Worm (Caenorhabditis elegans): ENCODE data around the gene str-114.

The str-114 gene

DNA sequence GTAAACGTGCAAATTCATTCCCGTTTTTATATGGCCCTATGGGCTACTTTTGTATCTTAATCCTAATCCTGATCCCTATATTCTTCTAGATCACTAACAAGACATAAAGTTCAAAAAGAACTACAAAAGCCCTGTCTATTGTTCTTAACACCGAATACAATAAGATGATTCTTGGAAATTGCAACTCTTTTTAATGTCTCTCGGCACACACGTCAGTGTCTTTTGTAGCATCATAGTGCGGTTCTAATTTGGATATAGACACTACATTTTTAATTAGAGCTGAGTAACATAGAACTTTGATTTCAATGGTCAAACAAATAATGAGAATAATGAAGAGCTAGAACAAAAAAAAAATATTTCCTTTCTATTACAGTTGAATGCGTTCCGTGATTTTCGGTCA lies 9.7 kb upstream of the str-114 start:
- TF ChIP-seq fkh-10 (GFP tag; optimal IDR thresholded peaks at IDR 0.05): no peak
- no peak for TF ChIP-seq ceh-28 (tag; optimal IDR thresholded peaks at IDR 0.05)
- TF ChIP-seq mml-1 (tag; optimal IDR thresholded peaks at IDR 0.05): no peak
- TF ChIP-seq jun-1 (tag; optimal IDR thresholded peaks at IDR 0.05): no peak
- no peak for TF ChIP-seq lin-15B (tag; optimal IDR thresholded peaks at IDR 0.05)
- TF ChIP-seq elt-3 (tag; optimal IDR thresholded peaks at IDR 0.05): no peak
- TF ChIP-seq ama-1 (optimal IDR thresholded peaks at IDR 0.05): no peak
- no peak for TF ChIP-seq nhr-67 (tag; optimal IDR thresholded peaks at IDR 0.05)
- no peak for TF ChIP-seq ceh-82 (tag; optimal IDR thresholded peaks at IDR 0.05)
- no peak for TF ChIP-seq aly-2 (tag; optimal IDR thresholded peaks at IDR 0.05)

DNA sequence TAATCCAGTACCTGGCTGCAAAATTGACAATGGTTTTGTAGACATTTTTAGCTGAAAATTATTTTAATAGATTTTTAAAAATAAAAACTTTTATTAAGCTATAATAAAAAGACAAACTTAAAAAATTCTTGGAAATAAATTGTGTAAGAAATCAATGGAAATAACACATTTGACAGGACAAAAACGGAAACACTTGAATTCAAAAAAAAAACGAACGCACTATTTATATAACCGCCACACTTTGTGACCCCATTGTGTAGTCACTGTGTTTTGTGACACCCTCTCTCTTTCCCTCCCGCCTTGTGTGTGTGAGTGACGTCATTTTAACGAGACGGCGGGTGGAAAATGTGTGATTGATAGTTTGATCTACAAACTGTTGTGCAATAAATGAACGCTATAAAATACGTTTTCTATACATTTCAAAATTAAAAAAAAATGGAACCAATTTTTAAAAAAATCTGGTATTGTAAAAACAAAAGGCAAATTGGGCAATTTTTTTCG lies 5.3 kb upstream of the str-114 start, which contains the start of gene F59B1.8:
TSS of gene F59B1.8 (minus strand) at position 51 of the 501 bp plus-strand sequence.
- TF ChIP-seq nhr-77 (tag; optimal IDR thresholded peaks at IDR 0.05) (peak; percentile 30), jun-1 (tag; optimal IDR thresholded peaks at IDR 0.05) (peak; percentile 66), elt-1 (tag; optimal IDR thresholded peaks at IDR 0.05) (no peak), nhr-23 (tag; optimal IDR thresholded peaks at IDR 0.05) (peak; percentile 55), nhr-25 (tag; optimal IDR thresholded peaks at IDR 0.05) (peak; percentile 11), pqm-1 (tag; optimal IDR thresholded peaks at IDR 0.05) (peak; percentile 84), unc-62 (GFP tag; optimal IDR thresholded peaks at IDR 0.05) (no peak), elt-2 (tag; optimal IDR thresholded peaks at IDR 0.05) (peak; percentile 90), pha-4 (tag; optimal IDR thresholded peaks at IDR 0.05) (peak; percentile 91)

DNA sequence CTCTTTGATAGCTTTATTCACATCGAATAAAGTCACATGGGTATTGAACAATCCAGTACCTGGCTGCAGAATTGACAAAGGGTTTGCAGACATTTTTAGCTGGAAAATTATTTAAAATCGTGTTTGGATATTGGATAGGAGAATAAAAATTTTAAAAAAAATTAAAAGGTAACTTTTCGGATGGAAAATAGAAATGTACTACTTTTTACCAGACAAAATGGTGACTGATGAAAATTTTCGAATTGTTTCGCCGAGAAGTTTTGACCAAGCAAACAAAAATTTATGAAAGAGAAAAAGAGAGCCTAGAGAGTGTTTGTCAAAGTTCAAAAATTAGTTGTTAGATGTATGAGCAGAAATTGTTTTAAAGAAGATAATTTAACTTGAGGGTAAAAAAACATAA lies 1.7 kb upstream of the str-114 start, which contains the start of gene F59B1.10:
TSS of gene F59B1.10 (minus strand) at position 101 of the 400 bp plus-strand sequence.
- TF ChIP-seq lin-39 (tag; optimal IDR thresholded peaks at IDR 0.05): no peak
- TF ChIP-seq ceh-28 (tag; optimal IDR thresholded peaks at IDR 0.05): no peak
- TF ChIP-seq unc-62 (GFP tag; optimal IDR thresholded peaks at IDR 0.05): no peak
- no peak for TF ChIP-seq fkh-10 (GFP tag; optimal IDR thresholded peaks at IDR 0.05)
- no peak for TF ChIP-seq lsy-12 (tag; optimal IDR thresholded peaks at IDR 0.05)
- no peak for TF ChIP-seq ztf-11 (tag; optimal IDR thresholded peaks at IDR 0.05)
- TF ChIP-seq ceh-9 (tag; optimal IDR thresholded peaks at IDR 0.05): no peak
- no peak for TF ChIP-seq nhr-28 (tag; optimal IDR thresholded peaks at IDR 0.05)
- no peak for TF ChIP-seq hmg-11 (tag; optimal IDR thresholded peaks at IDR 0.05)
- no peak for TF ChIP-seq mml-1 (tag; optimal IDR thresholded peaks at IDR 0.05)
- no peak for TF ChIP-seq ama-1 (optimal IDR thresholded peaks at IDR 0.05)
- no peak for TF ChIP-seq skn-1 (tag; optimal IDR thresholded peaks at IDR 0.05)
- TF ChIP-seq egl-5 (tag; optimal IDR thresholded peaks at IDR 0.05): no peak

DNA sequence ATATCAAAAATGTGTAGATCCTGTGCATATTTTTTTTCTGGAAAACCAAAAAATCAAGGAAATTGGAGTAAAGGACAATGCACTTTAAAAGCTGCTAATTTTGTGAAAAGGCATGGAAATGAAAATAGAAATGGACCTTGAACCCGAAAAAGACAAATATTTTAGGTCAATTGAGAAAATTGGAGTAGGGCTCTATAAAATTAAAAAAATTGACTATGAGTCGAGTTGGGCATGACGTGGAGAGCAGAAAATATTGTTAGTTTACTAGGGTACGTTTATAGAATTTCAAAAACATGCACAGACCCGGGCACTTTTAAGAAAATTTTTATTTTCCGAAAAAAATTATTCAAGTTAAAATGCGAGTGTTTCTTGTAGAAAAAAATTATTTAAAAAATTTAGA lies 9.9 kb downstream of the str-114 start, which contains the start of gene acr-23:
TSS of gene acr-23 (minus strand) at position 101 of the 400 bp plus-strand sequence.
- TF ChIP-seq nhr-23 (tag; optimal IDR thresholded peaks at IDR 0.05): no peak
- no peak for TF ChIP-seq ceh-28 (tag; optimal IDR thresholded peaks at IDR 0.05)
- no peak for TF ChIP-seq ceh-82 (tag; optimal IDR thresholded peaks at IDR 0.05)
- TF ChIP-seq nfya-1 (tag; optimal IDR thresholded peaks at IDR 0.05; ENCODE audit: insufficient read depth): no peak
- no peak for TF ChIP-seq pha-4 (tag; optimal IDR thresholded peaks at IDR 0.05)
- no peak for TF ChIP-seq tbx-2 (tag; optimal IDR thresholded peaks at IDR 0.05)
- no peak for TF ChIP-seq nhr-77 (tag; optimal IDR thresholded peaks at IDR 0.05)
- no peak for TF ChIP-seq fkh-10 (GFP tag; optimal IDR thresholded peaks at IDR 0.05)
- TF ChIP-seq elt-1 (tag; optimal IDR thresholded peaks at IDR 0.05): no peak
- TF ChIP-seq mml-1 (tag; optimal IDR thresholded peaks at IDR 0.05): no peak
- TF ChIP-seq R02D3.7 (tag; optimal IDR thresholded peaks at IDR 0.05): no peak
- TF ChIP-seq elt-2 (tag; optimal IDR thresholded peaks at IDR 0.05): no peak
- TF ChIP-seq lin-15B (tag; optimal IDR thresholded peaks at IDR 0.05): no peak

DNA sequence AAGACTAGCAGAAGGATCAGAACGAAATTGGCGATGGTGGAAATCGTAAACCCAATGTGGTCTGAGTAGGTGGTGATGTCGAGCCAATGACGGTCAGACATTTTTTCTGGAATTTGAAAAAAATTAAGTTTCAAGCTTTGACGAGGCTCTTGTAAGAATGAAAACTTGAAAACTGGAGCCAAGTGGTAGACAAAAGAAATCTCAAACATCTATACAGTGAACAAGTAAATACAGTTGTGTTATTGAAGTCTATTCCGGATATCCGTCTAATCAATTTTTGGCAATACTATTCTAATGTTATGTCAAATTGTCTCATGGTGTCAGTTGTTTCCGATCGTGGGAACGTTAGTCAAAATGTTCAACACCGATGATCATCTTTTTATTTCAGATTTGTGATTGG lies 17.3 kb downstream of the str-114 start, which contains the start of gene str-113:
TSS of gene str-113 (minus strand) at position 101 of the 400 bp plus-strand sequence.
- TF ChIP-seq ceh-9 (tag; optimal IDR thresholded peaks at IDR 0.05) (no peak), ztf-11 (tag; optimal IDR thresholded peaks at IDR 0.05) (no peak), mdl-1 (tag; optimal IDR thresholded peaks at IDR 0.05) (no peak)

DNA sequence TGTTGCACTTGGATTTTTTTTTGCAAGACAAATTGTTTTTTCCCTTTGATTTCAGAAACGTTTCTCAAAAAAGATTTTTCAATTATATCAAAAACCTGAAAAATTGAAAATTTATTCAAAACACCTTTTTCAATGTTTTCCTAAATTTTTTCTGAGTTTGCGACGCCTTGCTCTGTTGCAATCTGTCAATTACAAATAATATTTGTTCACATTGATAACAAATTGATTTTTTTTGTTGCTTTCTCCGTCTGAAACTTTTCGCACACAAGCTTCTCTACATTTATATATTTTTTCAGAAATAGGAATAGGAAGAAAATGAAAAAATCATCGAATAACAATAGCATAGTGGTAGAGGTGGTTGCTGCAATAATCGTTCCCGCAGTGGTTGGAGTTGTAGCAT lies 18.9 kb downstream of the str-114 start, which contains the start of gene Y39H10B.2:
TSS of gene Y39H10B.2 (plus strand) at position 301 of the 400 bp plus-strand sequence.
- TF ChIP-seq nhr-237 (tag; optimal IDR thresholded peaks at IDR 0.05) (no peak), unc-39 (tag; optimal IDR thresholded peaks at IDR 0.05) (no peak), nfya-1 (tag; optimal IDR thresholded peaks at IDR 0.05; ENCODE audit: insufficient read depth) (no peak), aly-2 (tag; optimal IDR thresholded peaks at IDR 0.05) (no peak), nhr-12 (tag; optimal IDR thresholded peaks at IDR 0.05) (no peak), unc-62 (GFP tag; optimal IDR thresholded peaks at IDR 0.05) (no peak), ceh-9 (tag; optimal IDR thresholded peaks at IDR 0.05) (no peak), zag-1 (tag; optimal IDR thresholded peaks at IDR 0.05) (no peak), skn-1 (tag; optimal IDR thresholded peaks at IDR 0.05) (no peak), jun-1 (tag; optimal IDR thresholded peaks at IDR 0.05) (no peak), pha-4 (tag; optimal IDR thresholded peaks at IDR 0.05) (no peak), lsy-12 (tag; optimal IDR thresholded peaks at IDR 0.05) (no peak), egl-27 (tag; optimal IDR thresholded peaks at IDR 0.05) (no peak), lin-39 (tag; optimal IDR thresholded peaks at IDR 0.05) (no peak), ceh-82 (tag; optimal IDR thresholded peaks at IDR 0.05) (no peak), daf-12 (tag; optimal IDR thresholded peaks at IDR 0.05) (no peak), elt-3 (tag; optimal IDR thresholded peaks at IDR 0.05) (no peak)

Data from whole organism, L3 larva.